Worm (Caenorhabditis elegans) whole organism, L4 larva: Measurements from ENCODE around the gene nhr-8.
A peak's percentile ranks its signal among the peaks of the same experiment; 100 is the strongest.

Experiments used
- D1046.2 ChIP-seq: fragments of 200-800 bp; sonication (Bioruptor generic); IDR thresholded peaks from 2 replicates; pipeline ENCODE4 v1.3.6; 2022; ENCODE audit warnings: missing genetic modification characterization, missing compliant biosample characterization
- F37D6.2 ChIP-seq: sonication (generic microtip); optimal IDR thresholded peaks from 2 replicates; lab custom pipeline; 2016; ENCODE audit warnings: mild to moderate bottlenecking, missing genetic modification characterization, missing compliant biosample characterization
- R02D3.7 ChIP-seq: fragments of 150-350 bp; sonication (generic microtip); optimal IDR thresholded peaks from 3 replicates; lab custom pipeline; 2014; ENCODE audit warnings: missing biosample characterization, missing genetic modification characterization
- Y75B8A.6 ChIP-seq: fragments of 200-800 bp; sonication (Bioruptor generic); IDR thresholded peaks from 2 replicates; pipeline ENCODE4 v1.3.6; 2022; ENCODE audit warnings: missing genetic modification reagents, missing genetic modification characterization, missing compliant biosample characterization
- arid-1 ChIP-seq: fragments of 200-800 bp; sonication (Bioruptor generic); conservative IDR thresholded peaks from 2 replicates; pipeline ENCODE4 v1.3.6; 2022; ENCODE audit warnings: missing genetic modification reagents, missing genetic modification characterization, missing compliant biosample characterization
- ceh-20 ChIP-seq: fragments of 200-800 bp; sonication (Bioruptor generic); IDR thresholded peaks from 2 replicates; pipeline ENCODE4 v1.3.6; 2022; ENCODE audit warnings: missing genetic modification reagents, missing genetic modification characterization, missing compliant biosample characterization
- ceh-28 ChIP-seq: fragments of 150-350 bp; optimal IDR thresholded peaks from 2 replicates; lab custom pipeline; 2014; ENCODE audit warnings: missing biosample characterization, missing genetic modification reagents, missing genetic modification characterization
- ceh-32 ChIP-seq: sonication (generic microtip); optimal IDR thresholded peaks from 2 replicates; lab custom pipeline; 2016; ENCODE audit warnings: mild to moderate bottlenecking, missing genetic modification characterization, missing compliant biosample characterization; ENCODE audit not compliant: poor library complexity
- ceh-44 ChIP-seq: fragments of 200-800 bp; sonication (Bioruptor generic); IDR thresholded peaks from 2 replicates; pipeline ENCODE4 v1.3.6; 2022; ENCODE audit warnings: missing genetic modification reagents, missing genetic modification characterization, missing compliant biosample characterization
- ceh-82 ChIP-seq: sonication (generic microtip); optimal IDR thresholded peaks from 2 replicates; lab custom pipeline; 2017; ENCODE audit warnings: missing biosample characterization, missing genetic modification characterization
- cey-2 ChIP-seq: sonication (generic microtip); optimal IDR thresholded peaks from 3 replicates; lab custom pipeline; 2017; ENCODE audit warnings: missing genetic modification characterization, mild to moderate bottlenecking, missing compliant biosample characterization, antibody characterized with exemption, borderline replicate concordance; ENCODE audit not compliant: insufficient read depth
- daf-16 ChIP-seq, 3 experiments: sonication (generic microtip); optimal IDR thresholded peaks; 2 replicates each; lab custom pipeline; 2016 to 2017; ENCODE audit warnings: missing genetic modification characterization in 3 of 3, missing genetic modification reagents in 3 of 3, mild to moderate bottlenecking in 2 of 3, missing compliant biosample characterization in 2 of 3, missing biosample characterization in 1 of 3, moderate library complexity in 1 of 3
- daf-19 ChIP-seq: fragments of 200-800 bp; sonication (Bioruptor generic); conservative IDR thresholded peaks from 2 replicates; pipeline ENCODE4 v1.3.6; 2022; ENCODE audit warnings: missing genetic modification characterization, missing compliant biosample characterization
- dmd-8 ChIP-seq: fragments of 200-800 bp; sonication (Bioruptor generic); IDR thresholded peaks from 2 replicates; pipeline ENCODE4 v1.3.6; 2022; ENCODE audit warnings: missing genetic modification characterization, missing compliant biosample characterization
- dmd-9 ChIP-seq: fragments of 200-800 bp; sonication (Bioruptor generic); IDR thresholded peaks from 2 replicates; pipeline ENCODE4 v1.3.6; 2022; ENCODE audit warnings: missing genetic modification reagents, missing genetic modification characterization, missing compliant biosample characterization
- duxl-1 ChIP-seq: sonication (generic microtip); optimal IDR thresholded peaks from 2 replicates; lab custom pipeline; 2016; ENCODE audit warnings: mild to moderate bottlenecking, missing genetic modification characterization, moderate library complexity, missing compliant biosample characterization; ENCODE audit not compliant: poor library complexity
- egl-27 ChIP-seq: sonication (generic microtip); optimal IDR thresholded peaks from 3 replicates; lab custom pipeline; 2017; ENCODE audit warnings: missing biosample characterization, missing genetic modification reagents, missing genetic modification characterization
- egl-43 ChIP-seq: fragments of 200-800 bp; sonication (Bioruptor generic); IDR thresholded peaks from 2 replicates; pipeline ENCODE4 v1.3.6; 2022; ENCODE audit warnings: missing genetic modification reagents, missing genetic modification characterization, missing compliant biosample characterization
- fkh-10 ChIP-seq: fragments of 150-350 bp; optimal IDR thresholded peaks from 2 replicates; lab custom pipeline; 2014; ENCODE audit warnings: missing biosample characterization, missing genetic modification reagents, missing genetic modification characterization
- hlh-11 ChIP-seq: fragments of 200-800 bp; sonication (Bioruptor generic); optimal IDR thresholded peaks from 2 replicates; lab custom pipeline; 2018; ENCODE audit warnings: mild to moderate bottlenecking, missing genetic modification characterization, missing compliant biosample characterization
- hmg-1.1 ChIP-seq: fragments of 200-800 bp; sonication (Bioruptor generic); IDR thresholded peaks from 2 replicates; pipeline ENCODE4 v1.3.6; 2022; ENCODE audit warnings: missing genetic modification reagents, missing genetic modification characterization, missing compliant biosample characterization
- jun-1 ChIP-seq: fragments of 150-350 bp; optimal IDR thresholded peaks from 2 replicates; lab custom pipeline; 2014; ENCODE audit warnings: missing biosample characterization, missing genetic modification reagents, missing genetic modification characterization
- lin-13 ChIP-seq: fragments of 150-350 bp; optimal IDR thresholded peaks from 2 replicates; lab custom pipeline; 2014; ENCODE audit warnings: missing biosample characterization, missing genetic modification reagents, missing genetic modification characterization
- lin-29 ChIP-seq: fragments of 200-800 bp; sonication (Bioruptor generic); IDR thresholded peaks from 2 replicates; pipeline ENCODE4 v1.3.6; 2022; ENCODE audit warnings: missing genetic modification reagents, missing genetic modification characterization, missing compliant biosample characterization
- lin-39 ChIP-seq: fragments of 150-350 bp; optimal IDR thresholded peaks from 2 replicates; lab custom pipeline; 2014; ENCODE audit warnings: missing biosample characterization, missing genetic modification reagents, missing genetic modification characterization
- lir-3 ChIP-seq: sonication (generic microtip); optimal IDR thresholded peaks from 2 replicates; lab custom pipeline; 2016; ENCODE audit warnings: mild to moderate bottlenecking, missing genetic modification characterization, missing compliant biosample characterization
- madf-5 ChIP-seq, 2 experiments: fragments of 200-800 bp; sonication (Bioruptor generic); IDR thresholded peaks; 2 replicates each; pipeline ENCODE4 v1.3.6; 2022; ENCODE audit warnings: missing compliant biosample characterization in 2 of 2, missing genetic modification characterization in 2 of 2
- mep-1 ChIP-seq: fragments of 150-350 bp; sonication (generic microtip); optimal IDR thresholded peaks from 3 replicates; lab custom pipeline; 2014; ENCODE audit warnings: missing biosample characterization, missing genetic modification characterization
- mes-2 ChIP-seq: sonication (generic microtip); optimal IDR thresholded peaks from 2 replicates; lab custom pipeline; 2016; ENCODE audit warnings: missing genotype, mild to moderate bottlenecking, missing genetic modification characterization, missing compliant biosample characterization; ENCODE audit not compliant: poor library complexity, severe bottlenecking
- mxl-2 ChIP-seq: fragments of 200-800 bp; sonication (Bioruptor generic); conservative IDR thresholded peaks from 2 replicates; pipeline ENCODE4 v1.3.6; 2022; ENCODE audit warnings: missing genetic modification reagents, missing genetic modification characterization, missing compliant biosample characterization
- mxl-3 ChIP-seq: fragments of 200-800 bp; sonication (Bioruptor generic); optimal IDR thresholded peaks from 2 replicates; lab custom pipeline; 2018; ENCODE audit warnings: mild to moderate bottlenecking, missing genetic modification characterization, missing compliant biosample characterization
- nhr-10 ChIP-seq: fragments of 150-350 bp; optimal IDR thresholded peaks from 2 replicates; lab custom pipeline; 2014; ENCODE audit warnings: missing biosample characterization, missing genetic modification characterization
- nhr-111 ChIP-seq: fragments of 200-800 bp; sonication (Bioruptor generic); optimal IDR thresholded peaks from 2 replicates; lab custom pipeline; 2018; ENCODE audit warnings: mild to moderate bottlenecking, missing genetic modification characterization, missing compliant biosample characterization
- nhr-237 ChIP-seq: sonication (generic microtip); optimal IDR thresholded peaks from 2 replicates; lab custom pipeline; 2017; ENCODE audit warnings: missing biosample characterization, missing genetic modification characterization
- nhr-28 ChIP-seq: fragments of 150-350 bp; optimal IDR thresholded peaks from 2 replicates; lab custom pipeline; 2014; ENCODE audit warnings: missing biosample characterization, missing genetic modification characterization
- nhr-42 ChIP-seq: fragments of 200-800 bp; sonication (Bioruptor generic); IDR thresholded peaks from 2 replicates; pipeline ENCODE4 v1.3.6; 2022; ENCODE audit warnings: missing genetic modification characterization, missing compliant biosample characterization
- nhr-48 ChIP-seq: sonication (generic microtip); optimal IDR thresholded peaks from 2 replicates; lab custom pipeline; 2016; ENCODE audit warnings: mild to moderate bottlenecking, missing genetic modification characterization, missing compliant biosample characterization
- nhr-6 ChIP-seq: fragments of 150-350 bp; optimal IDR thresholded peaks from 2 replicates; lab custom pipeline; 2014; ENCODE audit warnings: missing biosample characterization, missing genetic modification characterization
- nhr-77 ChIP-seq: fragments of 150-350 bp; optimal IDR thresholded peaks from 2 replicates; lab custom pipeline; 2014; ENCODE audit warnings: missing biosample characterization, missing genetic modification characterization
- pqm-1 ChIP-seq: sonication (generic microtip); optimal IDR thresholded peaks from 2 replicates; lab custom pipeline; 2017; ENCODE audit warnings: missing biosample characterization, missing genetic modification characterization
- spr-1 ChIP-seq: sonication (generic microtip); optimal IDR thresholded peaks from 2 replicates; lab custom pipeline; 2016; ENCODE audit warnings: mild to moderate bottlenecking, missing genetic modification characterization, missing compliant biosample characterization
- tra-1 ChIP-seq: fragments of 200-800 bp; sonication (Bioruptor generic); IDR thresholded peaks from 2 replicates; pipeline ENCODE4 v1.3.6; 2022; ENCODE audit warnings: missing genetic modification reagents, missing genetic modification characterization, missing compliant biosample characterization
- unc-39 ChIP-seq: sonication (generic microtip); optimal IDR thresholded peaks from 2 replicates; lab custom pipeline; 2017; ENCODE audit warnings: missing biosample characterization, missing genetic modification characterization
- unc-62 ChIP-seq, 3 experiments: fragments of 150-350 bp in 1 of 3; sonication (generic microtip); optimal IDR thresholded peaks in 2 of 3; peaks in 1 of 3; 1 replicate in 1 of 3; 2 replicates in 2 of 3; lab custom pipeline; 2014 to 2017; ENCODE audit warnings: missing biosample characterization in 3 of 3, missing genetic modification characterization in 3 of 3, missing genetic modification reagents in 3 of 3, missing genotype in 1 of 3
- vab-7 ChIP-seq: fragments of 200-800 bp; sonication (Bioruptor generic); IDR thresholded peaks from 2 replicates; pipeline ENCODE4 v1.3.6; 2022; ENCODE audit warnings: missing genetic modification reagents, missing genetic modification characterization, missing compliant biosample characterization
- zag-1 ChIP-seq: fragments of 150-350 bp; optimal IDR thresholded peaks from 2 replicates; lab custom pipeline; 2014; ENCODE audit warnings: missing biosample characterization, missing genetic modification characterization
- zip-11 ChIP-seq: fragments of 200-800 bp; sonication (Bioruptor generic); IDR thresholded peaks from 2 replicates; pipeline ENCODE4 v1.3.6; 2022; ENCODE audit warnings: missing genetic modification characterization, missing compliant biosample characterization
- ztf-11 ChIP-seq: fragments of 150-350 bp; optimal IDR thresholded peaks from 2 replicates; lab custom pipeline; 2014; ENCODE audit warnings: missing biosample characterization, missing genetic modification characterization
- ztf-7 ChIP-seq: fragments of 150-350 bp; optimal IDR thresholded peaks from 2 replicates; lab custom pipeline; 2014; ENCODE audit warnings: missing biosample characterization, missing genetic modification characterization

Gene nhr-8

DNA sequence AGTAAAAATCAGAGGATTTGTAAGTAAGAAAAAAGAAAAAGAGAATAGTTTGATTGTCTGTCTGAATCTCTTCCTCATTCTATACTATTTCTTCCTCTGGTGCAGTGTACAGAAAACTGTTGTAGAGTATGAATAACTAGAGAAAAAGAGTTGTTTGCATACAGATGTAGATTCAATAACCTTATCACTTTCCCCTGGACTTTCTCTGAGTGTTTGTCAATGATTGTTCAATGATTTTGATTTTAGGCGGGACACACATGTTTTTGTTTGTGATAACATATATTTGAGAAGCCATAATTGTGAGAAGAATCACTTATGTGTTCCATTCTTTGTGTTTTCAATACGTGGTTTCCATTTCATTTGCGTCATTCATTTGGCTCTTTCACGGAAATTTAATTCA is 31.7 kb upstream of the nhr-8 start (continued):
- no peak for TF ChIP-seq mxl-2 (GFP tag; lab: Robert Waterston, UW)
- no peak for TF ChIP-seq nhr-6 (tag; lab: Kevin White, UChicago)
- TF ChIP-seq nhr-77 (tag; lab: Kevin White, UChicago): peak; percentile 40
- no peak for TF ChIP-seq nhr-10 (tag; lab: Kevin White, UChicago)
- TF ChIP-seq nhr-28 (tag; lab: Kevin White, UChicago): peak; percentile 72
- no peak for TF ChIP-seq jun-1 (tag; lab: Kevin White, UChicago)
- no peak for TF ChIP-seq F37D6.2 (tag; lab: Kevin White, UChicago)
- no peak for TF ChIP-seq lin-29
- TF ChIP-seq mes-2 (tag; lab: Kevin White, UChicago): no peak
- TF ChIP-seq ceh-44 (GFP tag; lab: Robert Waterston, UW): no peak
- no peak for TF ChIP-seq nhr-111
- no peak for TF ChIP-seq mxl-3 (GFP tag; lab: Kevin White, UChicago)
- no peak for TF ChIP-seq nhr-48 (tag; lab: Kevin White, UChicago)
- TF ChIP-seq dmd-8 (GFP tag; lab: Robert Waterston, UW): no peak
- no peak for TF ChIP-seq hmg-1.1
- no peak for TF ChIP-seq R02D3.7 (tag; lab: Kevin White, UChicago)
- TF ChIP-seq madf-5 (GFP tag; IDR thresholded peaks at IDR 0.05; lab: Robert Waterston, UW): no peak
- no peak for TF ChIP-seq arid-1 (GFP tag; lab: Robert Waterston, UW)
- no peak for TF ChIP-seq zip-11 (GFP tag; lab: Robert Waterston, UW)
- TF ChIP-seq Y75B8A.6 (GFP tag; lab: Robert Waterston, UW): no peak
- TF ChIP-seq lin-39 (tag; lab: Kevin White, UChicago): no peak
- TF ChIP-seq hlh-11 (tag; lab: Kevin White, UChicago): peak; percentile 67
- no peak for TF ChIP-seq vab-7

DNA sequence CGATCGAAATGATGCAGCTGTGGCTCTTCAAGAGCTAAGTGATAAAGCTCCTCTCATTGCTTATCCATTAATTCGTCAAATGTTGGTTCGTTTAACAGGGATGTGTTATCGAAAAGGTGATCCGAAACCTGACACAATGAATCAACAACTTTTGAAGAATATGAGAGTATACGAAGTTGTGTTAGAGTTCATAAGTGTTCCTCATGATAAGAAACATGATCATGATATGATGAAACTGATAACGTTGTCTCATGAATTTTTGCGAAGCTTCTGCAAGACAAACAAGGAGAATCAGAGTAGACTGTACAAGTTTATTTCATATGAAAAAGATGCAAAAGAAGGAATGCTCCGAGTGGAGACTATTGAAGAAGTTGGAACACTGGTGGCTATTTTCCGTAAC is 21.5 kb upstream of the nhr-8 start:
- TF ChIP-seq nhr-28 (tag; lab: Kevin White, UChicago) (peak; percentile 36), ceh-20 (GFP tag; lab: Robert Waterston, UW) (no peak), dmd-9 (GFP tag; lab: Robert Waterston, UW) (no peak), nhr-42 (no peak), spr-1 (tag; lab: Kevin White, UChicago) (no peak), dmd-8 (GFP tag; lab: Robert Waterston, UW) (no peak), nhr-77 (tag; lab: Kevin White, UChicago) (no peak), lir-3 (tag; lab: Kevin White, UChicago) (no peak), ceh-32 (tag; lab: Kevin White, UChicago) (no peak), lin-39 (tag; lab: Kevin White, UChicago) (no peak), nhr-237 (tag; lab: Kevin White, UChicago) (no peak), mep-1 (tag; lab: Kevin White, UChicago) (no peak), daf-19 (no peak), vab-7 (no peak), cey-2 (tag; lab: Kevin White, UChicago) (no peak), ceh-82 (no peak), daf-16 (GFP tag; optimal IDR thresholded peaks at IDR 0.05; lab: Kevin White, UChicago) (no peak), daf-16 (tag; optimal IDR thresholded peaks at IDR 0.05; lab: Kevin White, UChicago) (peak; percentile 76), egl-43 (GFP tag; lab: Robert Waterston, UW) (no peak), R02D3.7 (tag; lab: Kevin White, UChicago) (no peak), zag-1 (tag; lab: Kevin White, UChicago) (no peak), Y75B8A.6 (GFP tag; lab: Robert Waterston, UW) (no peak), tra-1 (GFP tag; lab: Robert Waterston, UW) (no peak), duxl-1 (tag; lab: Kevin White, UChicago) (no peak), ztf-7 (tag; lab: Kevin White, UChicago) (no peak), zip-11 (GFP tag; lab: Robert Waterston, UW) (no peak), unc-39 (no peak), madf-5 (GFP tag; IDR thresholded peaks at IDR 0.05; lab: Robert Waterston, UW) (no peak), ceh-28 (tag; lab: Kevin White, UChicago) (no peak), unc-62 (GFP tag; optimal IDR thresholded peaks at IDR 0.05 in 1 of 2; lab: Kevin White, UChicago) (peak in 1 of 2 experiments; percentile 63), unc-62 (tag; optimal IDR thresholded peaks at IDR 0.05; lab: Kevin White, UChicago) (no peak), D1046.2 (GFP tag; lab: Robert Waterston, UW) (no peak), lin-13 (GFP tag; lab: Kevin White, UChicago) (no peak), egl-27 (tag; lab: Kevin White, UChicago) (no peak), ztf-11 (tag; lab: Kevin White, UChicago) (no peak), pqm-1 (tag; lab: Kevin White, UChicago) (peak; percentile 60), fkh-10 (GFP tag; lab: Kevin White, UChicago) (no peak), hmg-1.1 (no peak)
